Fruit fly (Drosophila melanogaster) whole organism, wandering third instar larva: ENCODE results near the gene stv.
A peak's percentile ranks its signal among the peaks of the same experiment; 100 is the strongest.

ENCODE experiments used
- CG32264 ChIP-seq: fragments of 200-800 bp; sonication (Bioruptor generic); optimal IDR thresholded peaks from 2 replicates; lab custom pipeline; 2016; ENCODE audit warnings: missing biosample characterization, missing genetic modification characterization
- CG9705 ChIP-seq: fragments of 200-800 bp; sonication (Bioruptor generic); optimal IDR thresholded peaks from 2 replicates; lab custom pipeline; 2018; ENCODE audit warnings: missing biosample characterization, mild to moderate bottlenecking, missing genetic modification characterization
- Dfd ChIP-seq: fragments of >200 bp; optimal IDR thresholded peaks from 2 replicates; lab custom pipeline; 2017; ENCODE audit warnings: missing biosample characterization, missing genetic modification characterization
- Dif ChIP-seq: fragments of 200-275, 200-300 bp; sonication (Bioruptor generic); optimal IDR thresholded peaks from 2 replicates; lab custom pipeline; 2018; ENCODE audit warnings: missing biosample characterization, missing genetic modification characterization; ENCODE audit not compliant: partially characterized antibody
- HLH106 ChIP-seq: fragments of 200-800 bp; optimal IDR thresholded peaks from 3 replicates; lab custom pipeline; 2019; ENCODE audit warnings: missing biosample characterization, mild to moderate bottlenecking, missing genetic modification characterization, moderate library complexity
- Hr83 ChIP-seq: fragments of 200-300 bp; sonication (Bioruptor generic); optimal IDR thresholded peaks from 2 replicates; lab custom pipeline; 2016; ENCODE audit warnings: missing biosample characterization, mild to moderate bottlenecking, missing genetic modification characterization, moderate library complexity; ENCODE audit not compliant: poor library complexity, severe bottlenecking
- Jra ChIP-seq: sonication (Bioruptor generic); optimal IDR thresholded peaks from 2 replicates; lab custom pipeline; 2016; ENCODE audit warnings: missing biosample characterization, missing genetic modification characterization
- Mio ChIP-seq: sonication (Bioruptor generic); optimal IDR thresholded peaks from 2 replicates; lab custom pipeline; 2016; ENCODE audit warnings: missing biosample characterization, missing genetic modification characterization
- Myc ChIP-seq: fragments of >200 bp; optimal IDR thresholded peaks from 2 replicates; lab custom pipeline; 2017
- N ChIP-seq: fragments of >200 bp; optimal IDR thresholded peaks from 2 replicates; lab custom pipeline; 2018; ENCODE audit warnings: missing biosample characterization, missing external identifiers, missing genetic modification characterization
- OdsH ChIP-seq: fragments of 200-800 bp; sonication (Bioruptor generic); optimal IDR thresholded peaks from 2 replicates; lab custom pipeline; 2016; ENCODE audit warnings: missing biosample characterization, mild to moderate bottlenecking, missing genetic modification characterization
- Rel ChIP-seq, 2 experiments: fragments of 200-800 bp; sonication (Bioruptor generic) in 1 of 2; optimal IDR thresholded peaks; 2 replicates in 1 of 2; 3 replicates in 1 of 2; lab custom pipeline; 2016 to 2019; ENCODE audit warnings: mild to moderate bottlenecking in 2 of 2, missing biosample characterization in 2 of 2, missing genetic modification characterization in 2 of 2, moderate library complexity in 1 of 2
- Sp1 ChIP-seq: fragments of 200-800 bp; sonication (Bioruptor generic); optimal IDR thresholded peaks from 3 replicates; lab custom pipeline; 2019; ENCODE audit warnings: missing biosample characterization, mild to moderate bottlenecking, missing genetic modification characterization, moderate library complexity
- Vsx2 ChIP-seq: fragments of 200-300, 225-300 bp; sonication (Bioruptor generic); optimal IDR thresholded peaks from 2 replicates; lab custom pipeline; 2018; ENCODE audit warnings: missing biosample characterization, missing genetic modification characterization; ENCODE audit not compliant: partially characterized antibody
- br ChIP-seq: fragments of 200-800 bp; sonication (Bioruptor generic); optimal IDR thresholded peaks from 2 replicates; lab custom pipeline; 2016; ENCODE audit warnings: missing biosample characterization, missing genetic modification characterization
- brk ChIP-seq: fragments of 200-800 bp; sonication (Bioruptor generic); optimal IDR thresholded peaks from 2 replicates; lab custom pipeline; 2016; ENCODE audit warnings: missing biosample characterization, mild to moderate bottlenecking, missing genetic modification characterization
- dmrt93B ChIP-seq: fragments of 200-800 bp; sonication (Bioruptor generic); optimal IDR thresholded peaks from 2 replicates; lab custom pipeline; 2018; ENCODE audit warnings: missing biosample characterization, mild to moderate bottlenecking, missing genetic modification characterization
- ey ChIP-seq: fragments of 200-800 bp; sonication (Bioruptor generic); optimal IDR thresholded peaks from 2 replicates; lab custom pipeline; 2016; ENCODE audit warnings: missing biosample characterization, missing genetic modification characterization
- foxo ChIP-seq, 2 experiments: fragments of 200-800 bp; sonication (Bioruptor generic); optimal IDR thresholded peaks; 2 replicates in 1 of 2; 3 replicates in 1 of 2; lab custom pipeline; 2016 to 2017; ENCODE audit warnings: missing biosample characterization in 2 of 2, missing genetic modification characterization in 2 of 2
- fru ChIP-seq: fragments of 200-800 bp; sonication (Bioruptor generic); optimal IDR thresholded peaks from 3 replicates; lab custom pipeline; 2016; ENCODE audit warnings: missing biosample characterization, mild to moderate bottlenecking, missing genetic modification characterization
- h ChIP-seq: fragments of 200-800 bp; sonication (Bioruptor generic); optimal IDR thresholded peaks from 3 replicates; lab custom pipeline; 2016; ENCODE audit warnings: missing biosample characterization, mild to moderate bottlenecking, missing genetic modification characterization
- jim ChIP-seq: fragments of 175-275, 200-325 bp; sonication (Bioruptor generic); optimal IDR thresholded peaks from 2 replicates; lab custom pipeline; 2016; ENCODE audit warnings: missing biosample characterization, mild to moderate bottlenecking, missing genetic modification characterization
- lola ChIP-seq: fragments of >200 bp; optimal IDR thresholded peaks from 2 replicates; lab custom pipeline; 2017; ENCODE audit warnings: missing biosample characterization, missing genetic modification characterization
- pan ChIP-seq: fragments of >200 bp; optimal IDR thresholded peaks from 2 replicates; lab custom pipeline; 2017
- psq ChIP-seq: fragments of 200-800 bp; sonication (Bioruptor generic); optimal IDR thresholded peaks from 3 replicates; lab custom pipeline; 2017; ENCODE audit warnings: missing biosample characterization, mild to moderate bottlenecking, missing genetic modification characterization, moderate library complexity
- rgr ChIP-seq: fragments of 200-800 bp; sonication (Bioruptor generic); optimal IDR thresholded peaks from 3 replicates; lab custom pipeline; 2016; ENCODE audit warnings: missing biosample characterization, mild to moderate bottlenecking, missing genetic modification characterization
- sage ChIP-seq: fragments of 200-800 bp; sonication (Bioruptor generic); optimal IDR thresholded peaks from 2 replicates; lab custom pipeline; 2016; ENCODE audit warnings: missing biosample characterization, mild to moderate bottlenecking, missing genetic modification characterization
- sv ChIP-seq: fragments of 200-800 bp; sonication (Bioruptor generic); optimal IDR thresholded peaks from 3 replicates; lab custom pipeline; 2016; ENCODE audit warnings: missing biosample characterization, missing genetic modification characterization
- tai ChIP-seq: sonication (Bioruptor generic); optimal IDR thresholded peaks from 2 replicates; lab custom pipeline; 2016; ENCODE audit warnings: missing biosample characterization, missing genetic modification characterization
- usp ChIP-seq: fragments of >200 bp; optimal IDR thresholded peaks from 2 replicates; lab custom pipeline; 2017; ENCODE audit warnings: missing biosample characterization, missing genetic modification characterization
- woc ChIP-seq: sonication (Bioruptor generic); optimal IDR thresholded peaks from 2 replicates; lab custom pipeline; 2016; ENCODE audit warnings: missing biosample characterization, mild to moderate bottlenecking, missing genetic modification characterization

The stv gene

dm6 chr3L:13499531-13499930 lies 22.2 kb downstream of the stv start:
- TF ChIP-seq Vsx2 = peak; percentile 32
- peak; percentile 62 for TF ChIP-seq Dif (GFP tag; lab: Kevin White, UChicago)
- no peak for TF ChIP-seq OdsH
- no peak for TF ChIP-seq tai
- peak; percentile 51 for TF ChIP-seq Hr83 (GFP tag; lab: Kevin White, UChicago)

- peak; percentile 43 for TF ChIP-seq CG32264 (GFP tag; lab: Kevin White, UChicago)
- no peak for TF ChIP-seq pan (lab: Kevin White, UChicago)
- peak; percentile 39 for TF ChIP-seq Rel (GFP tag; optimal IDR thresholded peaks at IDR 0.05; lab: Kevin White, UChicago)
- TF ChIP-seq Rel (tag; optimal IDR thresholded peaks at IDR 0.05; lab: Kevin White, UChicago) = peak; percentile 67
- no peak for TF ChIP-seq usp (GFP tag; lab: Kevin White, UChicago)
- TF ChIP-seq Dfd (GFP tag; lab: Kevin White, UChicago) = peak; percentile 42
- no peak for TF ChIP-seq sage (GFP tag; lab: Kevin White, UChicago)
- TF ChIP-seq CG9705 (GFP tag; lab: Kevin White, UChicago) = peak; percentile 83
- TF ChIP-seq psq (GFP tag; lab: Kevin White, UChicago) = peak; percentile 72
- TF ChIP-seq foxo (GFP tag; optimal IDR thresholded peaks at IDR 0.05; lab: Kevin White, UChicago) = peak in 1 of 2 experiments; percentile 91
- peak; percentile 91 for TF ChIP-seq br (GFP tag; lab: Kevin White, UChicago)
- TF ChIP-seq Sp1 (GFP tag; lab: Kevin White, UChicago) = peak; percentile 86
- peak; percentile 82 for TF ChIP-seq rgr
- peak; percentile 90 for TF ChIP-seq fru
- TF ChIP-seq OdsH = peak; percentile 86
- no peak for TF ChIP-seq sv
- TF ChIP-seq h (GFP tag; lab: Kevin White, UChicago) = peak; percentile 87
- TF ChIP-seq N (GFP tag; lab: Kevin White, UChicago) = no peak
- TF ChIP-seq woc (GFP tag; lab: Kevin White, UChicago) = peak; percentile 88
- peak; percentile 28 for TF ChIP-seq Vsx2
- TF ChIP-seq HLH106 (tag; lab: Kevin White, UChicago) = peak; percentile 89
- peak; percentile 90 for TF ChIP-seq ey
- TF ChIP-seq dmrt93B (GFP tag; lab: Kevin White, UChicago) = peak; percentile 63
- no peak for TF ChIP-seq lola
- no peak for TF ChIP-seq jim (GFP tag; lab: Kevin White, UChicago)
- TF ChIP-seq, all 38 proteins: peak for 17
Measured at dm6 chr3L:13499932-13500719, 22.8 kb downstream of the stv start.

- TF ChIP-seq Mio (no peak), pan (lab: Kevin White, UChicago) (no peak), CG9705 (GFP tag; lab: Kevin White, UChicago) (no peak), brk (GFP tag; lab: Kevin White, UChicago) (no peak), HLH106 (tag; lab: Kevin White, UChicago) (no peak), h (GFP tag; lab: Kevin White, UChicago) (no peak)
Measured at dm6 chr3L:13502484-13503109, 25.3 kb downstream of the stv start, which contains the start of gene Spt20. Spt20 (plus strand) TSS chr3L:13502707.

DNA sequence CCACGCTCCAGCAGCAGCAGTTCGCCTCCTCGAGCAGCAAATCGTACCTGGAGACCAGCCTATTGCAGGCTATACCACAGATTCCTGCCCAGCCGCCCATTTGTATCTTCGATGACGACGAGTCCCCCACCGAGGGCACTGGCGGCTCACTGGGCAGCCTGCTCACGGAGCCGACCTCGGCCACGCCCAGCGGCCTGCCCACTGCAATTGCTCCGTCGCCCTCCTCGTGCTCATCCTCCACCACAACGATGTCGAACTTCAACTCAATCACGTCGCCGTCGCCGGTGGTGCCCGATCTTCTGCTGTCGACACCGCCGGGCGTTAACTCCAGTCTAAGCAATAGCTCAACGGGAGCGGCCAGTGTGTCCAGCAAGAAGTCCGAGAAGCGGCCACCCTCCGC lies 26.3 kb downstream of the stv start:
- TF ChIP-seq Myc (lab: Kevin White, UChicago) (no peak), HLH106 (tag; lab: Kevin White, UChicago) (no peak), woc (GFP tag; lab: Kevin White, UChicago) (no peak), Jra (GFP tag; lab: Kevin White, UChicago) (no peak), CG9705 (GFP tag; lab: Kevin White, UChicago) (no peak), sv (no peak), OdsH (no peak), brk (GFP tag; lab: Kevin White, UChicago) (no peak), CG32264 (GFP tag; lab: Kevin White, UChicago) (no peak), Sp1 (GFP tag; lab: Kevin White, UChicago) (no peak), Hr83 (GFP tag; lab: Kevin White, UChicago) (no peak), Rel (GFP tag; optimal IDR thresholded peaks at IDR 0.05; lab: Kevin White, UChicago) (no peak), Rel (tag; optimal IDR thresholded peaks at IDR 0.05; lab: Kevin White, UChicago) (no peak)
